Fruit fly (Drosophila melanogaster): ENCODE measurements around the gene Trmt112.

DNA sequence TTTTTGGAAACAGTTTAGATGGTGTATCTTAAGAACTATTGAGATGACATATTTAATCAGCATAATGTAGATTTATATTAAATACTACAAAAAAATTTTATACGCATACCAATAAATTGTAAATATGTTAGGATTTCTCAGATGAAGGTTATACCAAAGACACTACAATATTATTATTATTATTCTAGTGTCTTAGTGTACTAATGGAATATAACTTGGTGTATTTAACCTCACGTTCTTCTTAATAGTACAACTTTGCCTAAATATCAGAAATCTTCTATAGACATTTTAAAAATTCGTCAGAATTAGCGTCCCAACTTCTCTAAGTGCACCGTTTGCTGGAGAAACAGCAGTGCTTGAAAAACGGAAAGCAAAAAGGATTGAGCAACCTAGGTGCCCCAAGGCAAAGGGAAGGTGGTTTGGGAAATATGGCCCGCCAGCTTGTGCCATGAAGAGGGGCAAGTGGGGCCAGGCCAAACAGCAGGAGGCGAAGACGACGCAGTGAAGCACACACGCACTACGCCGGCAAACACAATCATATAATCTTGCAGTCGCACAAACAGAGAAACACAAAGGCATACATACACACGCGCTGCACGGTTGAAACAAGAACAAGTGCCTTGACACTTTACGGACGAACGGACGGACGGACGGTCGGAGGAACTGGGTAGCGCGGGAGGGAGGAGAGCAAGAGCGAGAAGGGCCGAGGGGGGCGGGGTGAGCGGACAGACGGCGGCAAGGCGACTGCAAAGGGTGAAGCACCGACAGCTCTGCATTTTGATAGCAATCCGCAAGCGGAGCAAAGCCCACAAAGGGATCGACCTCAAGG is 36.5 kb upstream of the Trmt112 start:
- TF ChIP-seq CG11617 (GFP tag; optimal IDR thresholded peaks at IDR 0.05) (no peak), kay (GFP tag; ENCODE audit: borderline replicate concordance) (no peak), cnc (optimal IDR thresholded peaks at IDR 0.05) (no peak), CG14711 (tag; optimal IDR thresholded peaks at IDR 0.05) (no peak), Crg-1 (GFP tag; optimal IDR thresholded peaks at IDR 0.05) (no peak), Clk (GFP tag; optimal IDR thresholded peaks at IDR 0.05) (no peak), tj (GFP tag; optimal IDR thresholded peaks at IDR 0.05) (no peak)
